Worm (Caenorhabditis elegans): ENCODE measurements around the gene ZK1240.11.

- TF ChIP-seq W03F9.2 (tag; optimal IDR thresholded peaks at IDR 0.05) (no peak), him-1 (tag; optimal IDR thresholded peaks at IDR 0.05) (no peak)
Observed at ce11 chrII:2279263-2279662, 45.8 kb upstream of the ZK1240.11 start, which contains the start of gene K09F6.6.

Data from whole organism, L4/young adult.